Worm (Caenorhabditis elegans): ENCODE measurements around the gene srw-1.

Gene srw-1

DNA sequence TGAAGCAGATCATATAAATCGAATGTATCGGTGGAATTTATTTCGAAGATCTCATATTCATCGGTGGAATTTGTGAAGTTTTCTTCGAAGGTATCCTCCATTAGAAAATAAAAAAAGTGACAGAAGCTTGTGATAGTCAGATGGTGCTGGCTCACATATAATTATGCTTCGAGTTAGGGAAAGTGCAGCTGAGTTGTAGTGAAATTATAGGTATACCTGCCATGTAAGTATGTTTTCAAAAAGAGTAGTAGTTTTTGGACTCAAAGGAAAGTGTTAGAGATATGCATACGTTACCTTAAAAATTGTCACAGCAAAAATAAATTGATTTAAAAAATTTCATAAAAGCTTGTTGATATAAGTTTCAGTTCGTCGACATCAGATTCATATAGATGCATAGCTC, 42.2 kb downstream of the srw-1 start, which contains the start of gene srw-11:
Gene srw-11 (minus strand): TSS at position 101 of the 400 bp plus-strand sequence.
- TF ChIP-seq pha-4 (tag; optimal IDR thresholded peaks at IDR 0.05) (no peak), fkh-2 (tag; optimal IDR thresholded peaks at IDR 0.05) (no peak), elt-3 (tag; optimal IDR thresholded peaks at IDR 0.05) (no peak), lin-15B (tag; optimal IDR thresholded peaks at IDR 0.05) (no peak), ceh-16 (tag; optimal IDR thresholded peaks at IDR 0.05) (no peak), unc-39 (tag; optimal IDR thresholded peaks at IDR 0.05) (no peak), ZK546.5 (tag; optimal IDR thresholded peaks at IDR 0.05) (no peak), elt-1 (tag; optimal IDR thresholded peaks at IDR 0.05) (no peak), hmg-11 (tag; optimal IDR thresholded peaks at IDR 0.05) (no peak), nhr-43 (tag; optimal IDR thresholded peaks at IDR 0.05; ENCODE audit: poor library complexity, severe bottlenecking) (no peak), ceh-9 (tag; optimal IDR thresholded peaks at IDR 0.05) (no peak), elt-2 (tag; optimal IDR thresholded peaks at IDR 0.05) (no peak), ceh-82 (tag; optimal IDR thresholded peaks at IDR 0.05) (no peak)

DNA sequence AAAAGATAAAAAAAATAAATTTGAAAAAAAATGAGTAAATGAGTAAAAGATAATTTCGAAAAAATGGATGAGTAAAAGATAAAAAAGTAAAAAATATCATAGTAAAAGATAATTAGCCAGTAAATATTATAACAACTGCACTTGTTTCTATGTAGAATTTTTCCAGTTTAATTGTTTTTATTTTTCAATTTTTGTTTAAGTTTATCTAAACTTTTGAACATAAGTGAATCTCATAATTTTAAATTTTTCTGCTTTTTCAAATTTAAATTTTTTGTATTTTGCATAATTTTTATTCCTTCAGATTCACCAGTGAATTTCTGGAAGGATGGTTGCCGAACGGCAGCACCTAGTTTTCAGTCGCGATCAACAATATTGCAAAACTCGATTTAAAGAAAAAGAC, 43.2 kb downstream of the srw-1 start, which contains the start of gene chil-12:
Gene chil-12 (plus strand): TSS at position 301 of the 400 bp plus-strand sequence.
- no peak for TF ChIP-seq jun-1 (tag; optimal IDR thresholded peaks at IDR 0.05)
- TF ChIP-seq ztf-4 (tag; optimal IDR thresholded peaks at IDR 0.05) = no peak
- TF ChIP-seq daf-12 (tag; optimal IDR thresholded peaks at IDR 0.05) = no peak
- TF ChIP-seq sea-2 (GFP tag; optimal IDR thresholded peaks at IDR 0.05) = no peak
- TF ChIP-seq egl-5 (tag; optimal IDR thresholded peaks at IDR 0.05) = no peak
- TF ChIP-seq nhr-12 (tag; optimal IDR thresholded peaks at IDR 0.05) = no peak
- TF ChIP-seq mml-1 (tag; optimal IDR thresholded peaks at IDR 0.05) = no peak
- TF ChIP-seq elt-3 (tag; optimal IDR thresholded peaks at IDR 0.05) = no peak
- no peak for TF ChIP-seq nfya-1 (tag; optimal IDR thresholded peaks at IDR 0.05; ENCODE audit: insufficient read depth)
- TF ChIP-seq pqm-1 (tag; optimal IDR thresholded peaks at IDR 0.05) = no peak
- TF ChIP-seq skn-1 (tag; optimal IDR thresholded peaks at IDR 0.05) = no peak
- no peak for TF ChIP-seq ceh-82 (tag; optimal IDR thresholded peaks at IDR 0.05)
- no peak for TF ChIP-seq ztf-11 (tag; optimal IDR thresholded peaks at IDR 0.05)
- TF ChIP-seq ceh-9 (tag; optimal IDR thresholded peaks at IDR 0.05) = no peak
- TF ChIP-seq snpc-4 (tag; optimal IDR thresholded peaks at IDR 0.05) = no peak
- TF ChIP-seq nhr-11 (tag; optimal IDR thresholded peaks at IDR 0.05) = no peak
- TF ChIP-seq eor-1 (tag; optimal IDR thresholded peaks at IDR 0.05) = no peak

DNA sequence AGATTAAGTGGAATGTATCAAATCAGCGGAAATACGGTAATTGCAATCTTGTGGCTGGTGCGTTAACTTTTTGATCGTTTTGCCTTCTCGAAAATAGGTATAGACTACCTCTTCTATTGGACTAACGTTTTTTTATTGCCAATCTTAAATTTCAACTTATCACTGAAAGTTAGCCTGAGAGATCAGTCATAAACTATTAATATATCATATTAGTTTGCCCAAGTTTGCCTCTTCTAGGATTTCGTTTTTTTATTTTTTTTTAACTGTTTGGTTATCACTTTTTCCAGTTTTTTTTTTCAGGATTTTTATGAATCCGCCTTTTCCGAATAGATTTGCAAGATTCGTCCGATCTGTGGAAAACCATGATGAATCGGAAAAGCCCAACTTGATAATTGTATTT, 46.4 kb downstream of the srw-1 start, which contains the start of gene kin-30:
Gene kin-30 (plus strand): TSS at position 301 of the 400 bp plus-strand sequence.
- TF ChIP-seq nfya-1 (tag; optimal IDR thresholded peaks at IDR 0.05; ENCODE audit: insufficient read depth) (no peak), nhr-76 (tag; optimal IDR thresholded peaks at IDR 0.05) (no peak)

All from whole organism, L3 larva.